Worm (Caenorhabditis elegans) whole organism, L3 larva: ENCODE results near the gene K12D12.4.

ENCODE experiments used
- R02D3.7 ChIP-seq: fragments of 150-350 bp; optimal IDR thresholded peaks from 2 replicates; lab custom pipeline; 2014; ENCODE audit warnings: missing biosample characterization, missing genetic modification characterization
- ceh-9 ChIP-seq: sonication (generic microtip); optimal IDR thresholded peaks from 2 replicates; lab custom pipeline; 2018; ENCODE audit warnings: missing biosample characterization, missing genetic modification characterization
- egl-27 ChIP-seq: sonication (generic microtip); optimal IDR thresholded peaks from 4 replicates; lab custom pipeline; 2017; ENCODE audit warnings: missing biosample characterization, missing genetic modification reagents, missing genetic modification characterization
- elt-1 ChIP-seq: fragments of 150-350 bp; optimal IDR thresholded peaks from 2 replicates; lab custom pipeline; 2014; ENCODE audit warnings: missing biosample characterization, missing genetic modification characterization
- fkh-10 ChIP-seq: sonication (generic microtip); optimal IDR thresholded peaks from 2 replicates; lab custom pipeline; 2017; ENCODE audit warnings: missing biosample characterization, missing genetic modification reagents, missing genetic modification characterization
- fos-1 ChIP-seq: fragments of 150-350 bp; optimal IDR thresholded peaks from 2 replicates; lab custom pipeline; 2014; ENCODE audit warnings: missing biosample characterization, missing genetic modification characterization
- lin-39 ChIP-seq: fragments of 150-350 bp; optimal IDR thresholded peaks from 2 replicates; lab custom pipeline; 2018; ENCODE audit warnings: missing biosample characterization, missing genetic modification reagents, missing genetic modification characterization
- nhr-11 ChIP-seq: fragments of 150-350 bp; optimal IDR thresholded peaks from 2 replicates; lab custom pipeline; 2014; ENCODE audit warnings: missing biosample characterization, missing genetic modification characterization
- nhr-12 ChIP-seq: fragments of 150-350 bp; optimal IDR thresholded peaks from 2 replicates; lab custom pipeline; 2014; ENCODE audit warnings: missing biosample characterization, missing genetic modification characterization
- snpc-4 ChIP-seq: fragments of 150-350 bp; optimal IDR thresholded peaks from 2 replicates; lab custom pipeline; 2014; ENCODE audit warnings: missing biosample characterization, missing genetic modification characterization
- ztf-11 ChIP-seq: fragments of 150-350 bp; optimal IDR thresholded peaks from 2 replicates; lab custom pipeline; 2014; ENCODE audit warnings: missing biosample characterization, missing genetic modification characterization

- TF ChIP-seq ztf-11 (tag; lab: Kevin White, UChicago) (no peak), fos-1 (no peak), fkh-10 (GFP tag; lab: Kevin White, UChicago) (no peak), R02D3.7 (tag; lab: Kevin White, UChicago) (no peak), ceh-9 (no peak), nhr-11 (tag; lab: Kevin White, UChicago) (no peak), lin-39 (tag; lab: Kevin White, UChicago) (no peak), nhr-12 (tag; lab: Kevin White, UChicago) (no peak), snpc-4 (no peak), elt-1 (tag; lab: Kevin White, UChicago) (no peak), egl-27 (no peak)
Measured at ce11 chrII:11890596-11890995, 25.1 kb upstream of the K12D12.4 start.
